Worm (Caenorhabditis elegans) whole organism, L1 larva: ENCODE measurements around the gene T27E4.1.
A peak's percentile ranks its signal among the peaks of the same experiment; 100 is the strongest.

Source experiments
- alr-1 ChIP-seq: fragments of 200-800 bp; sonication (Bioruptor generic); optimal IDR thresholded peaks from 2 replicates; lab custom pipeline; 2018; ENCODE audit warnings: borderline replicate concordance, mild to moderate bottlenecking, missing genetic modification characterization, missing compliant biosample characterization
- ama-1 ChIP-seq: fragments of 150-350 bp; optimal IDR thresholded peaks from 2 replicates; lab custom pipeline; 2014
- blmp-1 ChIP-seq: fragments of 150-350 bp; optimal IDR thresholded peaks from 2 replicates; lab custom pipeline; 2014; ENCODE audit warnings: missing biosample characterization, missing genetic modification characterization
- elt-2 ChIP-seq: sonication (generic microtip); optimal IDR thresholded peaks from 2 replicates; lab custom pipeline; 2016; ENCODE audit warnings: missing genetic modification characterization, mild to moderate bottlenecking, inconsistent platforms, missing compliant biosample characterization, missing genetic modification reagents
- fkh-10 ChIP-seq: sonication (generic microtip); optimal IDR thresholded peaks from 2 replicates; lab custom pipeline; 2017; ENCODE audit warnings: missing biosample characterization, missing genetic modification reagents, missing genetic modification characterization
- fos-1 ChIP-seq: fragments of 150-350 bp; optimal IDR thresholded peaks from 2 replicates; lab custom pipeline; 2014; ENCODE audit warnings: missing biosample characterization, missing genetic modification characterization
- lin-14 ChIP-seq: fragments of 200-800 bp; sonication (Bioruptor generic); optimal IDR thresholded peaks from 2 replicates; lab custom pipeline; 2018; ENCODE audit warnings: mild to moderate bottlenecking, missing genetic modification characterization, moderate library complexity, missing compliant biosample characterization
- lsy-2 ChIP-seq, 2 experiments: fragments of 150-350 bp; optimal IDR thresholded peaks; 2 replicates each; lab custom pipeline; 2014; ENCODE audit warnings: missing biosample characterization in 2 of 2, missing genetic modification characterization in 2 of 2
- mep-1 ChIP-seq: fragments of 150-350 bp; optimal IDR thresholded peaks from 2 replicates; lab custom pipeline; 2014; ENCODE audit warnings: missing biosample characterization, missing genetic modification characterization
- nhr-237 ChIP-seq: fragments of 150-350 bp; optimal IDR thresholded peaks from 2 replicates; lab custom pipeline; 2014; ENCODE audit warnings: missing biosample characterization, missing genetic modification characterization
- nhr-77 ChIP-seq: fragments of 150-350 bp; optimal IDR thresholded peaks from 2 replicates; lab custom pipeline; 2014; ENCODE audit warnings: missing biosample characterization, missing genetic modification characterization
- pqm-1 ChIP-seq: sonication (generic microtip); optimal IDR thresholded peaks from 3 replicates; lab custom pipeline; 2017; ENCODE audit warnings: missing biosample characterization, missing genetic modification characterization
- snpc-4 ChIP-seq: fragments of 150-350 bp; optimal IDR thresholded peaks from 2 replicates; lab custom pipeline; 2014; ENCODE audit warnings: missing biosample characterization, missing genetic modification characterization
- zag-1 ChIP-seq: fragments of 150-350 bp; optimal IDR thresholded peaks from 2 replicates; lab custom pipeline; 2014; ENCODE audit warnings: missing biosample characterization, missing genetic modification characterization

ce11 chrV:9085845-9086244, 6.3 kb upstream of the T27E4.1 start:
- TF ChIP-seq elt-2 (no peak), mep-1 (tag; lab: Kevin White, UChicago) (peak; percentile 26), fos-1 (tag; lab: Kevin White, UChicago) (no peak), lsy-2 (tag; optimal IDR thresholded peaks at IDR 0.05; lab: Kevin White, UChicago) (no peak), ama-1 (lab: Kevin White, UChicago) (no peak), lin-14 (GFP tag; lab: Kevin White, UChicago) (no peak), snpc-4 (tag; lab: Kevin White, UChicago) (no peak), pqm-1 (tag; lab: Kevin White, UChicago) (no peak), blmp-1 (tag; lab: Kevin White, UChicago) (no peak), zag-1 (tag; lab: Kevin White, UChicago) (no peak), fkh-10 (GFP tag; lab: Kevin White, UChicago) (no peak), nhr-77 (no peak), alr-1 (tag; lab: Kevin White, UChicago) (no peak), nhr-237 (tag; lab: Kevin White, UChicago) (no peak)
